Fruit fly (Drosophila melanogaster) whole organism, embryonic: ENCODE measurements around the gene Gga.

Experiments
- Ada2b ChIP-seq: fragments of 200-800 bp; sonication (Bioruptor generic); IDR thresholded peaks from 2 replicates; pipeline ENCODE4 v1.3.6; 2022; ENCODE audit warnings: missing biosample characterization, missing genetic modification characterization
- Antp ChIP-seq: fragments of 200-800 bp; sonication (Bioruptor generic); optimal IDR thresholded peaks from 3 replicates; lab custom pipeline; 2016; ENCODE audit warnings: missing biosample characterization, missing genetic modification characterization
- Atf-2 ChIP-seq: fragments of 200-800 bp; sonication (Bioruptor generic); optimal IDR thresholded peaks from 2 replicates; lab custom pipeline; 2016; ENCODE audit warnings: missing biosample characterization, missing genetic modification characterization
- Awh ChIP-seq: fragments of 200-800 bp; sonication (Bioruptor generic); IDR thresholded peaks from 2 replicates; pipeline ENCODE4, ENCODE4 v1.3.6; 2022; ENCODE audit warnings: missing biosample characterization, missing genetic modification characterization
- CG10321 ChIP-seq: fragments of 200-800 bp; sonication (Bioruptor generic); IDR thresholded peaks from 2 replicates; pipeline ENCODE4 v1.3.6; 2022; ENCODE audit warnings: missing biosample characterization, missing genetic modification characterization
- CG10979 ChIP-seq: fragments of 200-800 bp; sonication (Bioruptor generic); optimal IDR thresholded peaks from 2 replicates; lab custom pipeline; 2018; ENCODE audit warnings: missing biosample characterization, mild to moderate bottlenecking, missing genetic modification characterization, moderate library complexity
- CG11085 ChIP-seq: fragments of 200-800 bp; sonication (Bioruptor generic); IDR thresholded peaks from 2 replicates; pipeline ENCODE4 v1.3.6; 2022; ENCODE audit warnings: missing biosample characterization, missing genetic modification characterization
- CG11560 ChIP-seq: fragments of 200-800 bp; sonication (Bioruptor generic); IDR thresholded peaks from 3 replicates; pipeline ENCODE4 v1.3.6; 2022; ENCODE audit warnings: missing biosample characterization, missing genetic modification characterization
- CG13624 ChIP-seq: fragments of 200-800 bp; sonication (Bioruptor generic); optimal IDR thresholded peaks from 2 replicates; lab custom pipeline; 2016; ENCODE audit warnings: missing biosample characterization, missing genetic modification characterization
- CG13894 ChIP-seq: fragments of 200-800 bp; sonication (Bioruptor generic); optimal IDR thresholded peaks from 3 replicates; lab custom pipeline; 2018; ENCODE audit warnings: missing biosample characterization, mild to moderate bottlenecking, missing genetic modification characterization, moderate library complexity
- CG14014 ChIP-seq: fragments of 200-800 bp; sonication (Bioruptor generic); IDR thresholded peaks from 2 replicates; pipeline ENCODE4 v1.3.6; 2022; ENCODE audit warnings: missing biosample characterization, missing genetic modification characterization
- CG14710 ChIP-seq: fragments of 200-800 bp; sonication (Bioruptor generic); optimal IDR thresholded peaks from 3 replicates; lab custom pipeline; 2019; ENCODE audit warnings: missing biosample characterization, mild to moderate bottlenecking, missing genetic modification characterization, moderate library complexity
- CG1602 ChIP-seq: fragments of 200-800 bp; sonication (Bioruptor generic); optimal IDR thresholded peaks from 3 replicates; lab custom pipeline; 2016; ENCODE audit warnings: missing biosample characterization, missing genetic modification characterization
- CG16779 ChIP-seq: fragments of 200-800 bp; sonication (Bioruptor generic); IDR thresholded peaks from 2 replicates; pipeline ENCODE4 v1.3.6; 2022; ENCODE audit warnings: missing biosample characterization, missing genetic modification characterization
- CG17912 ChIP-seq: fragments of 200-800 bp; sonication (Bioruptor generic); optimal IDR thresholded peaks from 2 replicates; lab custom pipeline; 2018; ENCODE audit warnings: missing biosample characterization, mild to moderate bottlenecking, missing genetic modification characterization
- CG18599 ChIP-seq: fragments of 200-800 bp; sonication (Bioruptor generic); optimal IDR thresholded peaks from 3 replicates; lab custom pipeline; 2017; ENCODE audit warnings: missing biosample characterization, missing genetic modification characterization, mild to moderate bottlenecking, moderate library complexity, missing genetic modification reagents
- CG32532 ChIP-seq: fragments of 200-800 bp; sonication (Bioruptor generic); IDR thresholded peaks from 2 replicates; pipeline ENCODE4 v1.3.6; 2022; ENCODE audit warnings: missing biosample characterization, missing genetic modification characterization
- CG3838 ChIP-seq: fragments of 200-800 bp; sonication (Bioruptor generic); optimal IDR thresholded peaks from 3 replicates; lab custom pipeline; 2016; ENCODE audit warnings: missing biosample characterization, missing genetic modification characterization
- CG4404 ChIP-seq: fragments of 200-800 bp; sonication (Bioruptor generic); IDR thresholded peaks from 2 replicates; pipeline ENCODE4 v1.3.6; 2022; ENCODE audit warnings: missing biosample characterization, missing genetic modification characterization
- CG7839 ChIP-seq: fragments of 200-800 bp; sonication (Bioruptor generic); optimal IDR thresholded peaks from 3 replicates; lab custom pipeline; 2018; ENCODE audit warnings: missing biosample characterization, mild to moderate bottlenecking, missing genetic modification characterization, moderate library complexity
- CG8359 ChIP-seq: fragments of 200-800 bp; sonication (Bioruptor generic); optimal IDR thresholded peaks from 2 replicates; lab custom pipeline; 2017; ENCODE audit warnings: missing biosample characterization, mild to moderate bottlenecking, missing genetic modification characterization, borderline replicate concordance
- CG9215 ChIP-seq: fragments of 200-800 bp; sonication (Bioruptor generic); IDR thresholded peaks from 2 replicates; pipeline ENCODE4 v1.3.6; 2022; ENCODE audit warnings: missing biosample characterization, missing genetic modification characterization
- Camta ChIP-seq: fragments of 200-800 bp; sonication (Bioruptor generic); optimal IDR thresholded peaks from 2 replicates; lab custom pipeline; 2016; ENCODE audit warnings: missing biosample characterization, missing genetic modification characterization
- CrebB ChIP-seq: fragments of 200-800 bp; sonication (Bioruptor generic); optimal IDR thresholded peaks from 3 replicates; lab custom pipeline; 2018; ENCODE audit warnings: missing biosample characterization, mild to moderate bottlenecking, missing genetic modification characterization
- Dfd ChIP-seq, 2 experiments: fragments of >200 bp; optimal IDR thresholded peaks; 2 replicates each; lab custom pipeline; 2017; ENCODE audit warnings: missing biosample characterization in 2 of 2, missing genetic modification characterization in 2 of 2
- Doc3 ChIP-seq: fragments of 200-800 bp; sonication (Bioruptor generic); IDR thresholded peaks from 3 replicates; pipeline ENCODE4 v1.3.6; 2022; ENCODE audit warnings: missing biosample characterization, missing genetic modification characterization; ENCODE audit not compliant: partially characterized antibody
- Drgx ChIP-seq: fragments of 200-800 bp; sonication (Bioruptor generic); IDR thresholded peaks from 2 replicates; pipeline ENCODE4 v1.3.6; 2022; ENCODE audit warnings: missing biosample characterization, missing genetic modification characterization
- H2.0 ChIP-seq: fragments of 200-800 bp; sonication (Bioruptor generic); IDR thresholded peaks from 2 replicates; pipeline ENCODE4 v1.3.6; 2022; ENCODE audit warnings: missing biosample characterization, missing genetic modification characterization
- Hand ChIP-seq: fragments of 200-800 bp; sonication (Bioruptor generic); optimal IDR thresholded peaks from 2 replicates; lab custom pipeline; 2017; ENCODE audit warnings: mild to moderate bottlenecking, missing biosample characterization, missing genetic modification reagents, missing genetic modification characterization
- Hmr ChIP-seq: fragments of 200-800 bp; sonication (Bioruptor generic); optimal IDR thresholded peaks from 3 replicates; lab custom pipeline; 2017; ENCODE audit warnings: mild to moderate bottlenecking, missing biosample characterization, missing genetic modification reagents, missing genetic modification characterization
- NC2β ChIP-seq: fragments of 200-800 bp; sonication (Bioruptor generic); optimal IDR thresholded peaks from 2 replicates; lab custom pipeline; 2016; ENCODE audit warnings: missing biosample characterization, missing genetic modification characterization
- Nf-YC ChIP-seq: fragments of 200-800 bp; optimal IDR thresholded peaks from 3 replicates; lab custom pipeline; 2019; ENCODE audit warnings: missing biosample characterization, mild to moderate bottlenecking, missing genetic modification characterization, moderate library complexity
- Opbp ChIP-seq: fragments of 200-800 bp; sonication (Bioruptor generic); IDR thresholded peaks from 3 replicates; pipeline ENCODE4 v1.3.6; 2022; ENCODE audit warnings: missing biosample characterization, missing genetic modification characterization; ENCODE audit not compliant: partially characterized antibody
- Side ChIP-seq: fragments of 200-800 bp; sonication (Bioruptor generic); optimal IDR thresholded peaks from 2 replicates; lab custom pipeline; 2016; ENCODE audit warnings: missing biosample characterization, missing genetic modification characterization
- Stat92E ChIP-seq, 3 experiments: fragments of >200 bp in 2 of 3; fragments of 200-800 bp in 1 of 3; sonication (Bioruptor generic) in 1 of 3; optimal IDR thresholded peaks; 2 replicates each; lab custom pipeline; 2017 to 2019; ENCODE audit warnings: missing biosample characterization in 3 of 3, missing genetic modification characterization in 3 of 3, mild to moderate bottlenecking in 1 of 3, moderate library complexity in 1 of 3
- cas ChIP-seq: fragments of 200-800 bp; sonication (Bioruptor generic); IDR thresholded peaks from 2 replicates; pipeline ENCODE4 v1.3.6; 2022; ENCODE audit warnings: missing biosample characterization, missing genetic modification characterization
- dpn ChIP-seq, 2 experiments: fragments of 200-800 bp; sonication (Bioruptor generic); optimal IDR thresholded peaks; 3 replicates each; lab custom pipeline; 2016; ENCODE audit warnings: missing biosample characterization in 2 of 2, missing genetic modification characterization in 2 of 2
- ewg ChIP-seq: fragments of 200-800 bp; sonication (Bioruptor generic); optimal IDR thresholded peaks from 3 replicates; lab custom pipeline; 2017; ENCODE audit warnings: mild to moderate bottlenecking, missing biosample characterization, missing genetic modification reagents, missing genetic modification characterization
- grn ChIP-seq: fragments of 200-800 bp; sonication (Bioruptor generic); optimal IDR thresholded peaks from 3 replicates; lab custom pipeline; 2017; ENCODE audit warnings: missing biosample characterization, missing genetic modification characterization
- hbn ChIP-seq: fragments of 200-800 bp; sonication (Bioruptor generic); IDR thresholded peaks from 2 replicates; pipeline ENCODE4 v1.3.6; 2022; ENCODE audit warnings: missing biosample characterization, missing genetic modification characterization; ENCODE audit not compliant: partially characterized antibody
- jigr1 ChIP-seq: fragments of 200-800 bp; sonication (Bioruptor generic); IDR thresholded peaks from 3 replicates; pipeline ENCODE4 v1.3.6; 2022; ENCODE audit warnings: missing biosample characterization, missing genetic modification characterization
- kah ChIP-seq: fragments of 200-800 bp; sonication (Bioruptor generic); optimal IDR thresholded peaks from 2 replicates; lab custom pipeline; 2018; ENCODE audit warnings: missing biosample characterization, mild to moderate bottlenecking, missing genetic modification characterization
- ken ChIP-seq: fragments of 200-800 bp; sonication (Bioruptor generic); IDR thresholded peaks from 3 replicates; pipeline ENCODE4 v1.3.6; 2022; ENCODE audit warnings: missing biosample characterization, missing genetic modification characterization
- klu ChIP-seq: fragments of 200-800 bp; sonication (Bioruptor generic); IDR thresholded peaks from 2 replicates; pipeline ENCODE4 v1.3.6; 2022; ENCODE audit warnings: missing biosample characterization, missing genetic modification characterization
- maf-S ChIP-seq: fragments of 200-800 bp; sonication (Bioruptor generic); optimal IDR thresholded peaks from 2 replicates; lab custom pipeline; 2016; ENCODE audit warnings: missing biosample characterization, missing genetic modification characterization
- sqz ChIP-seq: fragments of 200-800 bp; sonication (Bioruptor generic); optimal IDR thresholded peaks from 3 replicates; lab custom pipeline; 2018; ENCODE audit warnings: missing biosample characterization, mild to moderate bottlenecking, missing genetic modification characterization
- sug ChIP-seq: fragments of 200-800 bp; optimal IDR thresholded peaks from 2 replicates; lab custom pipeline; 2019; ENCODE audit warnings: missing biosample characterization, mild to moderate bottlenecking, missing genetic modification characterization, moderate library complexity
- tna ChIP-seq: fragments of 200-800 bp; sonication (Bioruptor generic); IDR thresholded peaks from 2 replicates; pipeline ENCODE4 v1.3.6; 2022; ENCODE audit warnings: missing biosample characterization, missing genetic modification characterization; ENCODE audit not compliant: partially characterized antibody
- vnd ChIP-seq: fragments of 200-800 bp; sonication (Bioruptor generic); IDR thresholded peaks from 3 replicates; pipeline ENCODE4 v1.3.6; 2022; ENCODE audit warnings: missing biosample characterization, missing genetic modification characterization; ENCODE audit not compliant: partially characterized antibody
- wor ChIP-seq: fragments of 200-800 bp; sonication (Bioruptor generic); IDR thresholded peaks from 2 replicates; pipeline ENCODE4 v1.3.6; 2022; ENCODE audit warnings: missing biosample characterization, missing genetic modification characterization
- zen2 ChIP-seq: fragments of 200-800 bp; sonication (Bioruptor generic); IDR thresholded peaks from 3 replicates; pipeline ENCODE4 v1.3.6; 2022; ENCODE audit warnings: missing biosample characterization, missing genetic modification characterization; ENCODE audit not compliant: partially characterized antibody

Gga gene

DNA sequence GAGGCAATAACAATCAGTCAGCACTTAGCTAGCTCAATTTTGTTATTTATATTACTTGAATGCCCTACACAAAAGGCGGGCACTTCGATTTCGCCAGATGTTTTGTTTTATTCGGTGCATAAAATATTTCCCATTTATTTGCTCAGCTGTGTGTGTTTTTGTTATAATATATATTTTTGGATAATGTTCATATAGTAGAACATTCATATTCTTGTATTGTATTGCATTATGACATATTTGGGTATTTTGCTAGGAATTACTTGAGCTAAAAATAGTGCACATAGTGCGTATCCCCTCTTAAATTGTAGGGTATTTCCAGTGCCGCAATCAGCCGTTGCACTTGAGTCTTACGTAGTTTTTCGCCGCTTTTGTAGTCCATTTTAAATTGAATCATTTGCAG lies 10.9 kb upstream of the Gga start (continued):
- TF ChIP-seq kah (GFP tag; lab: Kevin White, UChicago) (no peak), Dfd (GFP tag; optimal IDR thresholded peaks at IDR 0.05; lab: Kevin White, UChicago) (no peak), cas (GFP tag; lab: Robert Waterston, UW) (no peak), CG3838 (no peak), grn (GFP tag; lab: Kevin White, UChicago) (no peak), maf-S (GFP tag; lab: Kevin White, UChicago) (no peak), NC2β (GFP tag; lab: Kevin White, UChicago) (no peak), Side (no peak), Nf-YC (tag; lab: Kevin White, UChicago) (peak; percentile 39), Awh (GFP tag; lab: Robert Waterston, UW) (no peak), dpn (GFP tag; optimal IDR thresholded peaks at IDR 0.05; lab: Kevin White, UChicago) (peak in 1 of 2 experiments; percentile 43), CG17912 (GFP tag; lab: Kevin White, UChicago) (no peak), CG13624 (GFP tag; lab: Kevin White, UChicago) (no peak), vnd (no peak), CG4404 (no peak), CG8359 (GFP tag; lab: Kevin White, UChicago) (no peak), tna (GFP tag; lab: Robert Waterston, UW) (no peak), Doc3 (no peak), wor (GFP tag; lab: Robert Waterston, UW) (no peak), Camta (GFP tag; lab: Kevin White, UChicago) (no peak), Stat92E (GFP tag; optimal IDR thresholded peaks at IDR 0.05; lab: Kevin White, UChicago) (no peak), Drgx (GFP tag; lab: Robert Waterston, UW) (peak; percentile 38; the same call in 1 of the 2 replicates), hbn (GFP tag; lab: Robert Waterston, UW) (no peak), CG32532 (GFP tag; lab: Robert Waterston, UW) (0 out of 2 replicates have a peak, but pooled peaks have one; percentile 33), CG14014 (no peak), H2.0 (GFP tag; lab: Robert Waterston, UW) (peak; percentile 32; the same call in 1 of the 2 replicates), ken (no peak), Ada2b (peak; percentile 29; the same call in 1 of the 2 replicates), sqz (GFP tag; lab: Kevin White, UChicago) (no peak), zen2 (GFP tag; lab: Robert Waterston, UW) (no peak), CG7839 (tag; lab: Kevin White, UChicago) (peak; percentile 65), CG14710 (tag; lab: Kevin White, UChicago) (no peak), Hmr (GFP tag; lab: Kevin White, UChicago) (peak; percentile 30), CG9215 (GFP tag; lab: Robert Waterston, UW) (no peak; the same call in 1 of the 2 replicates), CG18599 (GFP tag; lab: Kevin White, UChicago) (peak; percentile 69), CG13894 (tag; lab: Kevin White, UChicago) (peak; percentile 13), CG16779 (GFP tag; lab: Robert Waterston, UW) (no peak), CG11560 (tag; lab: Robert Waterston, UW) (no peak), sug (tag; lab: Kevin White, UChicago) (peak; percentile 39), ewg (GFP tag; lab: Kevin White, UChicago) (peak; percentile 26), CrebB (tag; lab: Kevin White, UChicago) (no peak), CG10979 (tag; lab: Kevin White, UChicago) (peak; percentile 41), Atf-2 (GFP tag; lab: Kevin White, UChicago) (no peak), Antp (GFP tag; lab: Kevin White, UChicago) (no peak), jigr1 (GFP tag; lab: Robert Waterston, UW) (no peak), CG1602 (GFP tag; lab: Kevin White, UChicago) (no peak), CG10321 (GFP tag; lab: Robert Waterston, UW) (no peak), klu (no peak), CG11085 (GFP tag; lab: Robert Waterston, UW) (no peak), Opbp (GFP tag; lab: Robert Waterston, UW) (no peak), Hand (GFP tag; lab: Kevin White, UChicago) (peak; percentile 0)
